ENCODE assay signal across 4 worm cellular contexts in the genomic region with DNA sequence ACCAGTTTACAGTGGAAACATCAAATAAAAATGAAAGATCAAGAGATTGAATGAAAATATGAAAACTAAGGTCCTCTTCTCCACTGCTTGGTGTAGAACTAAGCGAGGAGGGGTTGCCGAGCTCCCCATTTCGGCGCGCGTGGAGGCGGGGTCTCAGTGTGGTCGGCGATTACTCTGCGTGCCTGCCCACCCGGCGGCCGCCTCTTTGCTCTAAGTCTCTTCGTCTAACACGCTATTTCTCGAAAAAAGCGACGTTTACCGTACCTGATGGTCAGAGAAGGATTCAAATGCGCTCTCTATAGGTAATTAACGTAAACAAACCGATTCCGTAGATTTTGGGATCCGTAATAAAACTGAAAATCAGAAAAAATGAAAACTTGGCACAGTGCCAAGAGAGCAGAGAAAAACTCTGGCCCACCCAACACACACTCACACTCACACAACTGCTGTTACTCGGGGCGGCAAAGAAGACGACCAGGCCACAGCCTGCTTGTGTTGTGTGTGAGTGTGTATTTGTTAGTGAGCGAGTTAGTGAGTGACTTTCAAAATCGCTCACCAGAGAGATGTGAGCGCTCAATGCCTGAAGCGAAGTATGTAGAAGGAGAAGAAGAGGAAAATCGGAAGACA.
TF ChIP-seq lines count a peak whose summit lies in the region.

No protein-coding gene starts in this region.

TF ChIP-seq in whole organism, L2 larva, 48 proteins besides CTCF, POLR2A, EP300 and RAD21 (continued from another document):
- TF ChIP-seq nhr-6 (tag; optimal IDR thresholded peaks at IDR 0.05; lab: Kevin White, UChicago) = no peak
- peak; percentile 71 for TF ChIP-seq lin-11 (tag; optimal IDR thresholded peaks at IDR 0.05; lab: Kevin White, UChicago)
- no peak for TF ChIP-seq dmd-4 (tag; optimal IDR thresholded peaks at IDR 0.05; lab: Kevin White, UChicago)
- TF ChIP-seq alr-1 (tag; optimal IDR thresholded peaks at IDR 0.05; lab: Kevin White, UChicago) = no peak
- TF ChIP-seq elt-1 (tag; optimal IDR thresholded peaks at IDR 0.05; lab: Kevin White, UChicago) = no peak
- no peak for TF ChIP-seq peb-1 (tag; optimal IDR thresholded peaks at IDR 0.05; lab: Kevin White, UChicago)
- TF ChIP-seq unc-39 (tag; optimal IDR thresholded peaks at IDR 0.05; lab: Kevin White, UChicago) = no peak
- TF ChIP-seq mdl-1 (tag; optimal IDR thresholded peaks at IDR 0.05; lab: Kevin White, UChicago) = peak; percentile 19 to 52
- no peak for TF ChIP-seq aly-2 (tag; optimal IDR thresholded peaks at IDR 0.05; lab: Kevin White, UChicago)
- no peak for TF ChIP-seq nhr-23 (tag; optimal IDR thresholded peaks at IDR 0.05; lab: Kevin White, UChicago)
- TF ChIP-seq nhr-237 (tag; optimal IDR thresholded peaks at IDR 0.05; lab: Kevin White, UChicago) = no peak
- peak; percentile 40 for TF ChIP-seq gmeb-1 (tag; optimal IDR thresholded peaks at IDR 0.05; lab: Kevin White, UChicago)
- TF ChIP-seq R02D3.7 (tag; optimal IDR thresholded peaks at IDR 0.05; lab: Kevin White, UChicago) = no peak
- peak; percentile 79 for TF ChIP-seq zag-1 (tag; optimal IDR thresholded peaks at IDR 0.05; lab: Kevin White, UChicago)
- TF ChIP-seq nhr-10 (tag; optimal IDR thresholded peaks at IDR 0.05; lab: Kevin White, UChicago) = no peak
- peak; percentile 40 for TF ChIP-seq mab-5 (tag; optimal IDR thresholded peaks at IDR 0.05; lab: Kevin White, UChicago)
- TF ChIP-seq ztf-1 (GFP tag; conservative IDR thresholded peaks at IDR 0.05; lab: Robert Waterston, UW) = no peak
- TF ChIP-seq nhr-129 (tag; optimal IDR thresholded peaks at IDR 0.05; lab: Kevin White, UChicago) = peak; percentile 95
- no peak for TF ChIP-seq nhr-77 (tag; optimal IDR thresholded peaks at IDR 0.05; lab: Kevin White, UChicago)
- TF ChIP-seq crh-2 (tag; optimal IDR thresholded peaks at IDR 0.05; lab: Kevin White, UChicago) = peak; percentile 61
- TF ChIP-seq unc-62 (GFP tag; optimal IDR thresholded peaks at IDR 0.05; lab: Kevin White, UChicago) = no peak
- no peak for TF ChIP-seq mbf-1 (tag; optimal IDR thresholded peaks at IDR 0.05; lab: Kevin White, UChicago)
- TF ChIP-seq ztf-11 (tag; optimal IDR thresholded peaks at IDR 0.05; lab: Kevin White, UChicago) = no peak
- peak; percentile 81 for TF ChIP-seq unc-55 (GFP tag; optimal IDR thresholded peaks at IDR 0.05; lab: Kevin White, UChicago)
- no peak for TF ChIP-seq nhr-21 (tag; optimal IDR thresholded peaks at IDR 0.05; lab: Kevin White, UChicago)
- TF ChIP-seq nhr-25 (tag; optimal IDR thresholded peaks at IDR 0.05; lab: Kevin White, UChicago) = peak; percentile 30
- peak; percentile 32 for TF ChIP-seq lin-13 (GFP tag; optimal IDR thresholded peaks at IDR 0.05; lab: Kevin White, UChicago)
- no peak for TF ChIP-seq Y55F3AM.14 (GFP tag; optimal IDR thresholded peaks at IDR 0.05; lab: Kevin White, UChicago)
TF ChIP-seq in whole organism, L2 larva: peak in this region for 21.

TF ChIP-seq in whole organism, L4 larva, 104 proteins besides CTCF, POLR2A, EP300 and RAD21 (continued from another document):
- TF ChIP-seq hlh-30 (tag; optimal IDR thresholded peaks at IDR 0.05; lab: Kevin White, UChicago; ENCODE audit: insufficient read depth) (peak; percentile 71), lin-13 (GFP tag; optimal IDR thresholded peaks at IDR 0.05; lab: Kevin White, UChicago) (peak; percentile 59), dmd-6 (GFP tag; IDR thresholded peaks at IDR 0.05; lab: Robert Waterston, UW) (peak; percentile 69), ceh-32 (tag; optimal IDR thresholded peaks at IDR 0.05; lab: Kevin White, UChicago; ENCODE audit: poor library complexity) (peak; percentile 7), fkh-10 (GFP tag; optimal IDR thresholded peaks at IDR 0.05; lab: Kevin White, UChicago) (no peak), rbr-2 (tag; optimal IDR thresholded peaks at IDR 0.05; lab: Kevin White, UChicago) (peak; percentile 87), hlh-11 (tag; optimal IDR thresholded peaks at IDR 0.05; lab: Kevin White, UChicago) (peak; percentile 92), saeg-2 (GFP tag; IDR thresholded peaks at IDR 0.05; lab: Robert Waterston, UW) (no peak), skn-1 (tag; optimal IDR thresholded peaks at IDR 0.05; lab: Kevin White, UChicago) (no peak), egl-27 (tag; optimal IDR thresholded peaks at IDR 0.05; lab: Kevin White, UChicago) (peak; percentile 3), aha-1 (tag; lab: Kevin White, UChicago) (peak; percentile 97), lim-7 (GFP tag; IDR thresholded peaks at IDR 0.05; lab: Robert Waterston, UW) (no peak), madf-9 (GFP tag; conservative IDR thresholded peaks at IDR 0.05; lab: Robert Waterston, UW) (no peak), ztf-7 (tag; optimal IDR thresholded peaks at IDR 0.05; lab: Kevin White, UChicago) (no peak), arid-1 (GFP tag; conservative IDR thresholded peaks at IDR 0.05; lab: Robert Waterston, UW) (peak; percentile 28; the same call in 1 of the 2 replicates), hif-1 (tag; optimal IDR thresholded peaks at IDR 0.05; lab: Kevin White, UChicago) (peak in 1 of 2 experiments; percentile 74), mdl-1 (tag; optimal IDR thresholded peaks at IDR 0.05; lab: Kevin White, UChicago) (peak; percentile 50 to 69), hmg-1.1 (GFP tag; IDR thresholded peaks at IDR 0.05; lab: Robert Waterston, UW) (peak; percentile 90), nhr-77 (tag; optimal IDR thresholded peaks at IDR 0.05; lab: Kevin White, UChicago) (peak; percentile 68), mes-2 (tag; optimal IDR thresholded peaks at IDR 0.05; lab: Kevin White, UChicago; ENCODE audit: poor library complexity, severe bottlenecking) (peak; percentile 68), mxl-2 (GFP tag; conservative IDR thresholded peaks at IDR 0.05; lab: Robert Waterston, UW) (no peak), tra-1 (GFP tag; IDR thresholded peaks at IDR 0.05; lab: Robert Waterston, UW) (peak; percentile 53), dve-1 (tag; optimal IDR thresholded peaks at IDR 0.05; lab: Kevin White, UChicago; ENCODE audit: insufficient read depth) (peak; percentile 82), ctbp-1 (GFP tag; IDR thresholded peaks at IDR 0.05; lab: Robert Waterston, UW) (peak; percentile 71), dmd-8 (GFP tag; IDR thresholded peaks at IDR 0.05; lab: Robert Waterston, UW) (no peak), F26F4.8 (GFP tag; conservative IDR thresholded peaks at IDR 0.05; lab: Robert Waterston, UW) (no peak), tag-97 (GFP tag; IDR thresholded peaks at IDR 0.05; lab: Robert Waterston, UW) (no peak), daf-16 (GFP tag; optimal IDR thresholded peaks at IDR 0.05; lab: Kevin White, UChicago) (peak in 1 of 2 experiments; percentile 26), daf-16 (tag; optimal IDR thresholded peaks at IDR 0.05; lab: Kevin White, UChicago) (peak; percentile 48), set-16 (GFP tag; IDR thresholded peaks at IDR 0.05; lab: Robert Waterston, UW) (peak; percentile 89), dpl-1 (GFP tag; optimal IDR thresholded peaks at IDR 0.05; lab: Kevin White, UChicago) (peak; percentile 35), ZK337.2 (GFP tag; IDR thresholded peaks at IDR 0.05; lab: Robert Waterston, UW) (no peak), madf-5 (GFP tag; IDR thresholded peaks at IDR 0.05; lab: Robert Waterston, UW) (no peak)

TF ChIP-seq in whole organism, late embryonic, 69 proteins besides CTCF, POLR2A, EP300 and RAD21 (continued from another document):
- TF ChIP-seq ceh-19 (GFP tag; optimal IDR thresholded peaks at IDR 0.05; lab: Kevin White, UChicago) = no peak
- TF ChIP-seq unc-55 (GFP tag; optimal IDR thresholded peaks at IDR 0.05; lab: Kevin White, UChicago) = peak; percentile 9
- TF ChIP-seq hlh-6 (tag; optimal IDR thresholded peaks at IDR 0.05; lab: Kevin White, UChicago) = peak; percentile 3
- no peak for TF ChIP-seq ref-2 (tag; optimal IDR thresholded peaks at IDR 0.05; lab: Kevin White, UChicago)
- TF ChIP-seq dve-1 (tag; optimal IDR thresholded peaks at IDR 0.05; lab: Kevin White, UChicago) = no peak
- TF ChIP-seq mec-3 (tag; optimal IDR thresholded peaks at IDR 0.05; lab: Kevin White, UChicago; ENCODE audit: borderline replicate concordance) = no peak

TF ChIP-seq in whole organism, mixed stage, embryonic, 35 proteins besides CTCF, POLR2A, EP300 and RAD21 (continued from another document):
- TF ChIP-seq unc-39 (tag; optimal IDR thresholded peaks at IDR 0.05; lab: Kevin White, UChicago) (no peak), cnd-1 (tag; optimal IDR thresholded peaks at IDR 0.05; lab: Kevin White, UChicago) (peak; percentile 22), ceh-39 (tag; optimal IDR thresholded peaks at IDR 0.05; lab: Kevin White, UChicago) (no peak), nhr-237 (tag; optimal IDR thresholded peaks at IDR 0.05; lab: Kevin White, UChicago) (peak; percentile 22), hlh-1 (tag; optimal IDR thresholded peaks at IDR 0.05; lab: Kevin White, UChicago) (peak; percentile 92), mab-5 (tag; optimal IDR thresholded peaks at IDR 0.05; lab: Kevin White, UChicago) (no peak), nhr-28 (tag; optimal IDR thresholded peaks at IDR 0.05; lab: Kevin White, UChicago) (no peak), lin-13 (tag; optimal IDR thresholded peaks at IDR 0.05; lab: Kevin White, UChicago) (peak; percentile 49)
